Fruit fly (Drosophila melanogaster): ENCODE measurements around the gene CG3184.

Gene CG3184

DNA sequence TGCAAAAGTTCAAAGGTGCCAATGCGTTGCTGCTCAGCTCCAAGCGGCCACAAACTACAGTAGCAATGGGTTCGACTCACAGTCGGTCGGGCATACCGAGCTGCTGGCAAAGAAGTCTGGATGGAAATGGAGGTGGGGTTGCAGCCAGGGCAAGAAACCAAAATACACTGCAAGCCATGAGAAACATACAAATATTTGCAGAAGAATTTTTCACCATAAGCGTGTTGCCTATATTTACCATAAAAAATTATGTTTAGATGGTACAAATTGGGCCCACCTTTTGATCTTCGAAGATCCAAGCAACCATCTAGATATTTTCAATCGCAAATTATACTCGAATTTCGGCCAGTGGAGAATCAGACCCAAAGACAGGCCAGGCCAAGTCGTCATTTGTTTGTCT is 41.7 kb downstream of the CG3184 start:
- TF ChIP-seq fru (GFP tag; optimal IDR thresholded peaks at IDR 0.05) (peak; percentile 22), woc (GFP tag; optimal IDR thresholded peaks at IDR 0.05) (peak; percentile 0), CG32264 (GFP tag; optimal IDR thresholded peaks at IDR 0.05) (no peak), HLH106 (tag; optimal IDR thresholded peaks at IDR 0.05) (peak; percentile 10)

DNA sequence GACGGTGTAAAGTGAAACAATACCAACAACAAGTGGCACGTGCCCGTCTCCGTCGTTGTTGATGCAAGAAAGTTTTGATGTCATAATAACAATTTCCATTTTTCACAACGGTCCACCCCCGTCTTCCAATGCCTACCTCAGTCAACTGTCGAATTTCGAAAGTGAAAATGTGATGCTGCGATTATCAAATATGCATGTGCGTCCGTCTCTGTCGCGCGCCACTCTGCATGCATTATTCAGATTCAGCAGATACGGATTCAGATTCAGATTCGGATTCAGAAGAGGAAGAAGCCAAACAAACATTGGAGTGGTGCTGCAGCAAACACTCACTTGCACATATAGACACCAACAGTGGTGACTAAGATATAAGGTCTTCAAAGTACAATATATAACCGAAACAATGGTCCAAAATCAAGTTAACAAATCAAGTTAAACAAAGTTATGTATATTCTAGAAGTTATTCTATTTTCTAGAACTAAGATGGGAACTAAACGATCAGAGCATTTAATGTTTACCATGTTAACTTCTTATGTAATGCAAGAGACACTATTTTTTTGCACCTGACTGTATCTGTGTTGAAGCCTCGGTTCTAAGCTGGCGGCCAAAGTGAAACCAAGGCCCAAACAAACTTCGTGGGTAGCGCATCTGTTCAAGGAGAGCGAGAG is 45.8 kb downstream of the CG3184 start:
- TF ChIP-seq CG32264 (GFP tag; optimal IDR thresholded peaks at IDR 0.05) (no peak), Mio (GFP tag; optimal IDR thresholded peaks at IDR 0.05) (no peak), GATAd (GFP tag; optimal IDR thresholded peaks at IDR 0.05) (no peak), Rel (GFP tag; optimal IDR thresholded peaks at IDR 0.05) (no peak), Rel (tag; optimal IDR thresholded peaks at IDR 0.05) (no peak), brk (GFP tag; optimal IDR thresholded peaks at IDR 0.05) (no peak), Vsx2 (GFP tag; optimal IDR thresholded peaks at IDR 0.05; ENCODE audit: partially characterized antibody) (no peak), Jra (GFP tag; optimal IDR thresholded peaks at IDR 0.05) (no peak), Myc (optimal IDR thresholded peaks at IDR 0.05) (no peak), lola (GFP tag; optimal IDR thresholded peaks at IDR 0.05) (no peak), h (GFP tag; optimal IDR thresholded peaks at IDR 0.05) (peak; percentile 54), foxo (GFP tag; optimal IDR thresholded peaks at IDR 0.05) (peak in 1 of 2 experiments; percentile 52), Sp1 (GFP tag; optimal IDR thresholded peaks at IDR 0.05) (peak; percentile 61), HLH106 (tag; optimal IDR thresholded peaks at IDR 0.05) (peak; percentile 65), dmrt93B (GFP tag; optimal IDR thresholded peaks at IDR 0.05) (no peak), rgr (GFP tag; optimal IDR thresholded peaks at IDR 0.05) (peak; percentile 63), fru (GFP tag; optimal IDR thresholded peaks at IDR 0.05) (peak; percentile 69), psq (GFP tag; optimal IDR thresholded peaks at IDR 0.05) (peak; percentile 37), jim (GFP tag; optimal IDR thresholded peaks at IDR 0.05) (no peak), N (GFP tag; optimal IDR thresholded peaks at IDR 0.05) (no peak), pan (optimal IDR thresholded peaks at IDR 0.05) (no peak), dsf (GFP tag; optimal IDR thresholded peaks at IDR 0.05; ENCODE audit: borderline replicate concordance) (no peak), Dif (GFP tag; optimal IDR thresholded peaks at IDR 0.05; ENCODE audit: partially characterized antibody) (no peak), usp (GFP tag; optimal IDR thresholded peaks at IDR 0.05) (no peak), sv (GFP tag; optimal IDR thresholded peaks at IDR 0.05) (no peak), tai (GFP tag; optimal IDR thresholded peaks at IDR 0.05) (no peak), sage (GFP tag; optimal IDR thresholded peaks at IDR 0.05) (no peak), Hr78 (GFP tag; optimal IDR thresholded peaks at IDR 0.05) (no peak), Hr83 (GFP tag; optimal IDR thresholded peaks at IDR 0.05; ENCODE audit: poor library complexity, severe bottlenecking) (no peak), Hnf4 (GFP tag; optimal IDR thresholded peaks at IDR 0.05) (no peak), Abd-B (GFP tag; optimal IDR thresholded peaks at IDR 0.05) (no peak), br (GFP tag; optimal IDR thresholded peaks at IDR 0.05) (peak; percentile 44), dl (GFP tag; optimal IDR thresholded peaks at IDR 0.05; ENCODE audit: insufficient read depth in 1 of 2, partially characterized antibody in 2 of 2) (no peak), CrebA (GFP tag; optimal IDR thresholded peaks at IDR 0.05; ENCODE audit: borderline replicate concordance) (no peak), woc (GFP tag; optimal IDR thresholded peaks at IDR 0.05) (peak; percentile 59), Dfd (GFP tag; optimal IDR thresholded peaks at IDR 0.05) (no peak), ey (GFP tag; optimal IDR thresholded peaks at IDR 0.05) (peak; percentile 61), OdsH (GFP tag; optimal IDR thresholded peaks at IDR 0.05) (peak; percentile 52), CG9705 (GFP tag; optimal IDR thresholded peaks at IDR 0.05) (no peak)

DNA sequence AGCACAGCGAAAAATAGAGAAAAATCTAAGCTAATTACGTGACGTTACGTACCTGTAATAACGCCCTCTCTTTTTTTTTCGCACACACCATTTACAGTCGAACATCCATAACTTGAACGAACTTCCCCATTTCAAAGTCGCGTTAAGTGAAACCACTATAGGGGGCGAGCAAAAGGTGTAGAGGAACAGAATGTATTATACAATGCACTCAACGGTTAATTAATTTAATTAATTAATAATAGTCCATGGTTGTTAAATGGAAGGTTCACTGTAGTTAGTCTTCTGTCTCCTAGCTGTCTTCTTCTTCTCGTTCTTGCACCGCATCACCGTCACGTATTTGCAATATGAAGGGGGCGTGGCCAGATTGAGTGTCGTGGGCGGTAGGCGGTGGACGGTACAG is 47.0 kb downstream of the CG3184 start:
- TF ChIP-seq Abd-B (GFP tag; optimal IDR thresholded peaks at IDR 0.05) (no peak), h (GFP tag; optimal IDR thresholded peaks at IDR 0.05) (peak; percentile 7), fru (GFP tag; optimal IDR thresholded peaks at IDR 0.05) (peak; percentile 38), tai (GFP tag; optimal IDR thresholded peaks at IDR 0.05) (no peak), brk (GFP tag; optimal IDR thresholded peaks at IDR 0.05) (no peak), CG32264 (GFP tag; optimal IDR thresholded peaks at IDR 0.05) (no peak), ey (GFP tag; optimal IDR thresholded peaks at IDR 0.05) (peak; percentile 39), Mio (GFP tag; optimal IDR thresholded peaks at IDR 0.05) (no peak), foxo (GFP tag; optimal IDR thresholded peaks at IDR 0.05) (peak in 1 of 2 experiments; percentile 56), Myc (optimal IDR thresholded peaks at IDR 0.05) (no peak), Jra (GFP tag; optimal IDR thresholded peaks at IDR 0.05) (no peak), Hnf4 (GFP tag; optimal IDR thresholded peaks at IDR 0.05) (no peak), sv (GFP tag; optimal IDR thresholded peaks at IDR 0.05) (no peak), lola (GFP tag; optimal IDR thresholded peaks at IDR 0.05) (no peak), psq (GFP tag; optimal IDR thresholded peaks at IDR 0.05) (no peak), Rel (GFP tag; optimal IDR thresholded peaks at IDR 0.05) (no peak), Rel (tag; optimal IDR thresholded peaks at IDR 0.05) (no peak), br (GFP tag; optimal IDR thresholded peaks at IDR 0.05) (no peak), dl (GFP tag; optimal IDR thresholded peaks at IDR 0.05; ENCODE audit: insufficient read depth in 1 of 2, partially characterized antibody in 2 of 2) (no peak)

Measured in whole organism, wandering third instar larva.